Worm (Caenorhabditis elegans) whole organism, L1 larva: ENCODE results near the gene R12C12.5.

Experiments used
- C04F5.9 ChIP-seq: sonication (generic microtip); optimal IDR thresholded peaks from 2 replicates; lab custom pipeline; 2016; ENCODE audit warnings: missing genetic modification characterization, missing compliant biosample characterization
- C16A3.4 ChIP-seq: fragments of 150-350 bp; optimal IDR thresholded peaks from 2 replicates; lab custom pipeline; 2014; ENCODE audit warnings: missing biosample characterization, missing genetic modification characterization
- C34B4.2 ChIP-seq: sonication (generic microtip); optimal IDR thresholded peaks from 2 replicates; lab custom pipeline; 2017; ENCODE audit warnings: mild to moderate bottlenecking, missing genetic modification characterization, missing compliant biosample characterization
- Y116A8C.19 ChIP-seq: sonication (generic microtip); optimal IDR thresholded peaks from 2 replicates; lab custom pipeline; 2016; ENCODE audit warnings: missing compliant biosample characterization, missing genetic modification characterization, borderline replicate concordance
- aha-1 ChIP-seq: fragments of 150-350 bp; optimal IDR thresholded peaks from 2 replicates; lab custom pipeline; 2014; ENCODE audit warnings: missing biosample characterization, missing genetic modification characterization
- alr-1 ChIP-seq: fragments of 200-800 bp; sonication (Bioruptor generic); optimal IDR thresholded peaks from 2 replicates; lab custom pipeline; 2018; ENCODE audit warnings: borderline replicate concordance, mild to moderate bottlenecking, missing genetic modification characterization, missing compliant biosample characterization
- ama-1 ChIP-seq: fragments of 150-350 bp; optimal IDR thresholded peaks from 2 replicates; lab custom pipeline; 2014
- ceh-8 ChIP-seq: fragments of 200-800 bp; sonication (Bioruptor generic); optimal IDR thresholded peaks from 2 replicates; lab custom pipeline; 2018; ENCODE audit warnings: mild to moderate bottlenecking, missing genetic modification characterization, moderate library complexity, missing compliant biosample characterization
- dpl-1 ChIP-seq, 3 experiments: fragments of 150-350 bp in 2 of 3; sonication (generic microtip) in 1 of 3; optimal IDR thresholded peaks; 2 replicates each; lab custom pipeline; 2014 to 2017; ENCODE audit warnings: missing biosample characterization in 3 of 3, missing genetic modification characterization in 3 of 3, missing genetic modification reagents in 3 of 3
- dsc-1 ChIP-seq: sonication (generic microtip); optimal IDR thresholded peaks from 2 replicates; lab custom pipeline; 2016; ENCODE audit warnings: mild to moderate bottlenecking, missing genetic modification characterization, missing compliant biosample characterization
- efl-1 ChIP-seq, 4 experiments: fragments of 150-350 bp; optimal IDR thresholded peaks in 3 of 4; peaks in 1 of 4; 1 replicate in 1 of 4; 2 replicates in 3 of 4; lab custom pipeline; 2014; ENCODE audit warnings: missing biosample characterization in 2 of 4, missing genetic modification characterization in 2 of 4, missing genetic modification reagents in 2 of 4
- egl-13 ChIP-seq: sonication (generic microtip); optimal IDR thresholded peaks from 2 replicates; lab custom pipeline; 2016; ENCODE audit warnings: missing genotype, missing genetic modification reagents, missing genetic modification characterization, missing compliant biosample characterization
- egl-27 ChIP-seq, 2 experiments: fragments of 150-350 bp in 1 of 2; sonication (generic microtip); optimal IDR thresholded peaks; 3 replicates each; lab custom pipeline; 2017 to 2018; ENCODE audit warnings: missing biosample characterization in 2 of 2, missing genetic modification characterization in 2 of 2, missing genetic modification reagents in 2 of 2
- elt-3 ChIP-seq, 6 experiments: fragments of 150-350 bp in 1 of 6; sonication (generic microtip); optimal IDR thresholded peaks; 2 replicates each; lab custom pipeline; 2017 to 2018; ENCODE audit warnings: missing biosample characterization in 6 of 6, missing genetic modification characterization in 6 of 6, inconsistent platforms in 1 of 6
- fkh-10 ChIP-seq: sonication (generic microtip); optimal IDR thresholded peaks from 2 replicates; lab custom pipeline; 2017; ENCODE audit warnings: missing biosample characterization, missing genetic modification reagents, missing genetic modification characterization
- fkh-8 ChIP-seq: sonication (generic microtip); optimal IDR thresholded peaks from 2 replicates; lab custom pipeline; 2016; ENCODE audit warnings: mild to moderate bottlenecking, missing genetic modification characterization, missing compliant biosample characterization
- hlh-17 ChIP-seq: fragments of 200-800 bp; sonication (Bioruptor generic); optimal IDR thresholded peaks from 2 replicates; lab custom pipeline; 2018; ENCODE audit warnings: missing genetic modification characterization, mild to moderate bottlenecking, missing compliant biosample characterization, moderate library complexity, borderline replicate concordance
- hlh-4 ChIP-seq: sonication (generic microtip); optimal IDR thresholded peaks from 2 replicates; lab custom pipeline; 2016; ENCODE audit warnings: mild to moderate bottlenecking, missing genetic modification characterization, missing compliant biosample characterization
- hpl-2 ChIP-seq: fragments of 150-350 bp; optimal IDR thresholded peaks from 2 replicates; lab custom pipeline; 2014; ENCODE audit warnings: missing biosample characterization, missing genetic modification reagents, missing genetic modification characterization
- irx-1 ChIP-seq: sonication (generic microtip); optimal IDR thresholded peaks from 2 replicates; lab custom pipeline; 2016; ENCODE audit warnings: missing genetic modification characterization, missing compliant biosample characterization
- lin-13 ChIP-seq: fragments of 150-350 bp; optimal IDR thresholded peaks from 2 replicates; lab custom pipeline; 2014; ENCODE audit warnings: missing biosample characterization, missing genetic modification reagents, missing genetic modification characterization
- lin-14 ChIP-seq: fragments of 200-800 bp; sonication (Bioruptor generic); optimal IDR thresholded peaks from 2 replicates; lab custom pipeline; 2018; ENCODE audit warnings: mild to moderate bottlenecking, missing genetic modification characterization, moderate library complexity, missing compliant biosample characterization
- lin-15B ChIP-seq: fragments of 150-350 bp; sonication (generic microtip); optimal IDR thresholded peaks from 3 replicates; lab custom pipeline; 2014; ENCODE audit warnings: missing biosample characterization, missing genetic modification characterization
- lin-35 ChIP-seq, 2 experiments: fragments of 150-350 bp; optimal IDR thresholded peaks; 2 replicates each; lab custom pipeline; 2014; ENCODE audit warnings: missing biosample characterization in 2 of 2, missing genetic modification characterization in 2 of 2, missing genetic modification reagents in 2 of 2
- lin-39 ChIP-seq: fragments of 150-350 bp; optimal IDR thresholded peaks from 2 replicates; lab custom pipeline; 2014; ENCODE audit warnings: missing biosample characterization, missing genetic modification reagents, missing genetic modification characterization
- lir-3 ChIP-seq: sonication (generic microtip); optimal IDR thresholded peaks from 2 replicates; lab custom pipeline; 2016; ENCODE audit warnings: mild to moderate bottlenecking, missing genetic modification characterization, moderate library complexity, missing compliant biosample characterization; ENCODE audit not compliant: poor library complexity
- lsy-2 ChIP-seq, 2 experiments: fragments of 150-350 bp; optimal IDR thresholded peaks; 2 replicates each; lab custom pipeline; 2014; ENCODE audit warnings: missing biosample characterization in 2 of 2, missing genetic modification characterization in 2 of 2
- mdl-1 ChIP-seq, 2 experiments: fragments of 150-350 bp; optimal IDR thresholded peaks; 2 replicates each; lab custom pipeline; 2014 to 2017; ENCODE audit warnings: missing biosample characterization in 2 of 2, missing genetic modification characterization in 2 of 2, inconsistent platforms in 1 of 2
- mef-2 ChIP-seq: fragments of 150-350 bp; optimal IDR thresholded peaks from 2 replicates; lab custom pipeline; 2014; ENCODE audit warnings: missing biosample characterization, missing genetic modification characterization
- mep-1 ChIP-seq: fragments of 150-350 bp; optimal IDR thresholded peaks from 2 replicates; lab custom pipeline; 2014; ENCODE audit warnings: missing biosample characterization, missing genetic modification characterization
- nhr-19 ChIP-seq: fragments of 200-800 bp; sonication (Bioruptor generic); conservative IDR thresholded peaks from 2 replicates; pipeline ENCODE4 v1.3.6; 2022; ENCODE audit warnings: missing genetic modification characterization, missing compliant biosample characterization
- nhr-237 ChIP-seq: fragments of 150-350 bp; optimal IDR thresholded peaks from 2 replicates; lab custom pipeline; 2014; ENCODE audit warnings: missing biosample characterization, missing genetic modification characterization
- nhr-28 ChIP-seq: fragments of 150-350 bp; optimal IDR thresholded peaks from 2 replicates; lab custom pipeline; 2014; ENCODE audit warnings: missing biosample characterization, missing genetic modification characterization
- nhr-47 ChIP-seq: sonication (generic microtip); optimal IDR thresholded peaks from 2 replicates; lab custom pipeline; 2016; ENCODE audit warnings: mild to moderate bottlenecking, missing genetic modification characterization, moderate library complexity, missing compliant biosample characterization
- nhr-71 ChIP-seq: sonication (generic microtip); optimal IDR thresholded peaks from 2 replicates; lab custom pipeline; 2016; ENCODE audit warnings: mild to moderate bottlenecking, missing genetic modification characterization, moderate library complexity, missing compliant biosample characterization
- nhr-77 ChIP-seq: fragments of 150-350 bp; optimal IDR thresholded peaks from 2 replicates; lab custom pipeline; 2014; ENCODE audit warnings: missing biosample characterization, missing genetic modification characterization
- pag-3 ChIP-seq: sonication (generic microtip); optimal IDR thresholded peaks from 2 replicates; lab custom pipeline; 2017; ENCODE audit warnings: missing genetic modification characterization, mild to moderate bottlenecking, missing compliant biosample characterization, antibody characterized with exemption, borderline replicate concordance; ENCODE audit not compliant: insufficient read depth
- pqm-1 ChIP-seq: sonication (generic microtip); optimal IDR thresholded peaks from 3 replicates; lab custom pipeline; 2017; ENCODE audit warnings: missing biosample characterization, missing genetic modification characterization
- skn-1 ChIP-seq: fragments of 150-350 bp; optimal IDR thresholded peaks from 2 replicates; lab custom pipeline; 2014; ENCODE audit warnings: missing biosample characterization, missing genetic modification characterization
- snu-23 ChIP-seq: sonication (generic microtip); optimal IDR thresholded peaks from 2 replicates; lab custom pipeline; 2016; ENCODE audit warnings: missing genetic modification characterization, missing compliant biosample characterization
- sox-4 ChIP-seq: sonication (generic microtip); optimal IDR thresholded peaks from 2 replicates; lab custom pipeline; 2016; ENCODE audit warnings: missing genetic modification characterization, missing compliant biosample characterization
- tlp-1 ChIP-seq: fragments of 150-350 bp; optimal IDR thresholded peaks from 2 replicates; lab custom pipeline; 2014; ENCODE audit warnings: missing biosample characterization, missing genetic modification characterization
- unc-130 ChIP-seq: fragments of 150-350 bp; optimal IDR thresholded peaks from 2 replicates; lab custom pipeline; 2017; ENCODE audit warnings: missing biosample characterization, missing genetic modification characterization, inconsistent platforms
- unc-30 ChIP-seq: sonication (generic microtip); optimal IDR thresholded peaks from 2 replicates; lab custom pipeline; 2017; ENCODE audit warnings: missing biosample characterization, missing genetic modification characterization
- unc-62 ChIP-seq: fragments of 150-350 bp; optimal IDR thresholded peaks from 2 replicates; lab custom pipeline; 2014; ENCODE audit warnings: missing biosample characterization, missing genetic modification reagents, missing genetic modification characterization
- unc-86 ChIP-seq: sonication (generic microtip); optimal IDR thresholded peaks from 2 replicates; lab custom pipeline; 2016; ENCODE audit warnings: missing genetic modification characterization, missing compliant biosample characterization
- zip-4 ChIP-seq: fragments of 200-800 bp; sonication (Bioruptor generic); optimal IDR thresholded peaks from 2 replicates; lab custom pipeline; 2018; ENCODE audit warnings: mild to moderate bottlenecking, missing genetic modification characterization, moderate library complexity, missing compliant biosample characterization
- ztf-4 ChIP-seq: fragments of 150-350 bp; optimal IDR thresholded peaks from 2 replicates; lab custom pipeline; 2014; ENCODE audit warnings: missing biosample characterization, missing genetic modification characterization

R12C12.5 gene

DNA sequence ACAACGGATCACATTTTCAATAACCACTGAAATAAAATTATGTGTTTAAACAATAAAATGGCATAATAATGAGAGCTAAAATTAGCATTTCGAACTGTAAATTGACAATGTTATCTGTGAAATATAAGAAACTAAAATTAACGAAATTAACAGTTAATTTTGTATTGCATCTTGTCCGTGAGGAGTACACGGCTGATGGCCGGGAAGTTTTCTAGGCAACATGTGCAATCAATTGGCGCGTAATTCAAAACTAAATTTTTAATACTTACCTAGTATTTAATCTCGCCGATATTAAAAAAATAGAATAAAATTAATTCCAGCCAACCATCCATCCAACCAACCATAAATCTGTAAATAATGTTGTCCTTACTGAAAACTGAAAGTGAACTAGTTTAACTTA lies 16.5 kb upstream of the R12C12.5 start (continued):
- TF ChIP-seq unc-30 (tag; lab: Kevin White, UChicago) (no peak), ama-1 (lab: Kevin White, UChicago) (no peak), irx-1 (tag; lab: Kevin White, UChicago) (peak; percentile 96), lin-39 (tag; lab: Kevin White, UChicago) (peak; percentile 85), hpl-2 (no peak), nhr-71 (tag; lab: Kevin White, UChicago) (peak; percentile 95), fkh-10 (GFP tag; lab: Kevin White, UChicago) (no peak), pag-3 (tag; lab: Kevin White, UChicago) (no peak), sox-4 (tag; lab: Kevin White, UChicago) (peak; percentile 96), efl-1 (optimal IDR thresholded peaks at IDR 0.05; lab: Kevin White, UChicago) (peak; percentile 98 to 99), efl-1 (GFP tag; optimal IDR thresholded peaks at IDR 0.05 in 1 of 2; lab: Kevin White, UChicago) (peak; percentile 97 to 100), fkh-8 (peak; percentile 73), lin-35 (GFP tag; optimal IDR thresholded peaks at IDR 0.05; lab: Kevin White, UChicago) (peak; percentile 98), egl-27 (tag; optimal IDR thresholded peaks at IDR 0.05; lab: Kevin White, UChicago) (no peak), ceh-8 (GFP tag; lab: Kevin White, UChicago) (peak; percentile 84), elt-3 (tag; optimal IDR thresholded peaks at IDR 0.05; lab: Kevin White, UChicago) (peak in 2 of 6 experiments; percentile 75 to 80), ztf-4 (tag; lab: Kevin White, UChicago) (peak; percentile 76), nhr-237 (tag; lab: Kevin White, UChicago) (no peak), egl-13 (tag; lab: Kevin White, UChicago) (peak; percentile 97), mef-2 (tag; lab: Kevin White, UChicago) (no peak), aha-1 (tag; lab: Kevin White, UChicago) (no peak), hlh-4 (peak; percentile 81), unc-130 (tag; lab: Kevin White, UChicago) (peak; percentile 87), nhr-19 (GFP tag; lab: Robert Waterston, UW) (peak; percentile 93), mdl-1 (tag; optimal IDR thresholded peaks at IDR 0.05; lab: Kevin White, UChicago) (peak in 1 of 2 experiments; percentile 62), lin-15B (tag; lab: Kevin White, UChicago) (peak; percentile 63), C34B4.2 (tag; lab: Kevin White, UChicago) (peak; percentile 13), dpl-1 (GFP tag; optimal IDR thresholded peaks at IDR 0.05; lab: Kevin White, UChicago) (peak; percentile 95 to 98 (median 97)), unc-86 (peak; percentile 79), skn-1 (tag; lab: Kevin White, UChicago) (peak; percentile 71), lin-13 (GFP tag; lab: Kevin White, UChicago) (peak; percentile 68), nhr-28 (tag; lab: Kevin White, UChicago) (no peak), snu-23 (GFP tag; lab: Kevin White, UChicago) (peak; percentile 93), Y116A8C.19 (peak; percentile 95), nhr-47 (peak; percentile 94), zip-4 (peak; percentile 57), dsc-1 (tag; lab: Kevin White, UChicago) (peak; percentile 97), alr-1 (tag; lab: Kevin White, UChicago) (no peak), C16A3.4 (tag; lab: Kevin White, UChicago) (peak; percentile 58), C04F5.9 (peak; percentile 94), nhr-77 (no peak), unc-62 (no peak), hlh-17 (GFP tag; lab: Kevin White, UChicago) (peak; percentile 53), pqm-1 (tag; lab: Kevin White, UChicago) (no peak), lsy-2 (tag; optimal IDR thresholded peaks at IDR 0.05; lab: Kevin White, UChicago) (peak; percentile 84 to 91), mep-1 (peak; percentile 86), lir-3 (tag; lab: Kevin White, UChicago) (peak; percentile 98), lin-14 (GFP tag; lab: Kevin White, UChicago) (peak; percentile 82), tlp-1 (no peak)
